Fruit fly (Drosophila melanogaster) Kc167 (cell line): ENCODE data around the gene CG33234.

Source experiments
- Myc ChIP-seq: fragments of >200 bp; optimal IDR thresholded peaks from 2 replicates; lab custom pipeline; 2017; ENCODE audit warnings: missing external identifiers
- Sin3A ChIP-seq: fragments of >200 bp; optimal IDR thresholded peaks from 2 replicates; lab custom pipeline; 2018; ENCODE audit warnings: missing external identifiers

- TF ChIP-seq Myc (no peak), Sin3A (lab: Kevin White, UChicago) (no peak)
Observed at dm6 chr3L:2631406-2631805, 30.0 kb upstream of the CG33234 start, which contains the start of the genes CG42245 and MEP-1.
